Fruit fly (Drosophila melanogaster) Kc167 (cell line): Measurements from ENCODE around the gene CG13062.

Source experiments
- Myc ChIP-seq: fragments of >200 bp; optimal IDR thresholded peaks from 2 replicates; lab custom pipeline; 2017; ENCODE audit warnings: missing external identifiers
- Sin3A ChIP-seq: fragments of >200 bp; optimal IDR thresholded peaks from 2 replicates; lab custom pipeline; 2018; ENCODE audit warnings: missing external identifiers
- h ChIP-seq: fragments of >200 bp; optimal IDR thresholded peaks from 3 replicates; lab custom pipeline; 2018; ENCODE audit warnings: missing external identifiers
- insv ChIP-seq: fragments of >200 bp; optimal IDR thresholded peaks from 3 replicates; lab custom pipeline; 2018; ENCODE audit warnings: missing external identifiers
- psq ChIP-seq: fragments of >200 bp; optimal IDR thresholded peaks from 2 replicates; lab custom pipeline; 2017; ENCODE audit warnings: missing external identifiers

DNA sequence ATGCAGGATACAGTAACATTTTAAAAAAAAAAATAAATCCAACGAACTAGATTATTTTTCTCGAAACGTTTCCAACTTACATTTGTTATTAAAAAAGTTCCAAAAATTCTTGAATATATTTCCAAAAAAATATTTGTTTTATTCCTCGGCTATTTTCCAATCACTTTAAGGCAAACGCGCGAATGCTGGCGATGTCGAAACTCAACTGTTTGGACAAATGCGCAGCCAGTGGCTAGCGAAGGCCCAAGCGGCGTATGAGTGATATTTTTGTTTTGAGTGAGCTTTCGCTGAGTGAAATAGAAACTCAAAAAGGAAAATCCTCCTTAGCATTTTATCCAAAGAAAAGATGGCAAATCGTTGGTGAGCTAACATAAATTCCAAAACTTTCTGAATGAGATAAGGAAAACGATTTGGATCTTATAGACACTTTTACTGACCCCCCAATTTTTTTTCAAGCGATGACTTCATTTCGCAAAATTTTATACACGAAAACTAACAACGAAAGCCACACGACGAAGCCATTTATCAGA, 45.2 kb downstream of the CG13062 start, which contains the start of gene ringer:
- no peak for TF ChIP-seq psq (lab: Kevin White, UChicago)
- TF ChIP-seq h (lab: Kevin White, UChicago): no peak
- TF ChIP-seq Sin3A: no peak
- no peak for TF ChIP-seq insv (lab: Kevin White, UChicago)
- TF ChIP-seq Myc (lab: Kevin White, UChicago): no peak
